Fruit fly (Drosophila melanogaster) Kc167 (cell line): Measurements from ENCODE around the gene Dph1.

ENCODE experiments used
- Myc ChIP-seq: fragments of >200 bp; optimal IDR thresholded peaks from 2 replicates; lab custom pipeline; 2017; ENCODE audit warnings: missing external identifiers
- Sin3A ChIP-seq: fragments of >200 bp; optimal IDR thresholded peaks from 2 replicates; lab custom pipeline; 2018; ENCODE audit warnings: missing external identifiers
- h ChIP-seq: fragments of >200 bp; optimal IDR thresholded peaks from 3 replicates; lab custom pipeline; 2018; ENCODE audit warnings: missing external identifiers
- insv ChIP-seq: fragments of >200 bp; optimal IDR thresholded peaks from 3 replicates; lab custom pipeline; 2018; ENCODE audit warnings: missing external identifiers
- psq ChIP-seq: fragments of >200 bp; optimal IDR thresholded peaks from 2 replicates; lab custom pipeline; 2017; ENCODE audit warnings: missing external identifiers
- ttk ChIP-seq: sonication (Bioruptor generic); optimal IDR thresholded peaks from 2 replicates; lab custom pipeline; 2017; ENCODE audit warnings: missing external identifiers

Gene Dph1

dm6 chr3L:11689832-11690602 is 6.7 kb downstream of the Dph1 start:
- TF ChIP-seq h (lab: Kevin White, UChicago) (no peak), Myc (no peak), insv (lab: Kevin White, UChicago) (no peak), psq (lab: Kevin White, UChicago) (no peak), Sin3A (no peak), ttk (lab: Kevin White, UChicago) (no peak)

dm6 chr3L:11685876-11686275 is 10.9 kb downstream of the Dph1 start:
- no peak for TF ChIP-seq psq (lab: Kevin White, UChicago)
- no peak for TF ChIP-seq ttk (lab: Kevin White, UChicago)
- no peak for TF ChIP-seq insv (lab: Kevin White, UChicago)
- TF ChIP-seq Sin3A: no peak
- TF ChIP-seq Myc: no peak
- no peak for TF ChIP-seq h (lab: Kevin White, UChicago)

- TF ChIP-seq Sin3A: no peak
- no peak for TF ChIP-seq insv (lab: Kevin White, UChicago)
- TF ChIP-seq ttk (lab: Kevin White, UChicago): no peak
- TF ChIP-seq Myc: no peak
- no peak for TF ChIP-seq psq (lab: Kevin White, UChicago)
- TF ChIP-seq h (lab: Kevin White, UChicago): no peak
These were observed 12.3 kb downstream of the Dph1 start for dm6 chr3L:11684522-11684851.

- TF ChIP-seq Myc: no peak
- TF ChIP-seq insv (lab: Kevin White, UChicago): no peak
- no peak for TF ChIP-seq psq (lab: Kevin White, UChicago)
- TF ChIP-seq h (lab: Kevin White, UChicago): no peak
- no peak for TF ChIP-seq Sin3A
- no peak for TF ChIP-seq ttk (lab: Kevin White, UChicago)
These were observed 12.8 kb downstream of the Dph1 start, which contains the start of gene Sugb for dm6 chr3L:11683819-11684521. Sugb (plus strand) TSS chr3L:11683980.

dm6 chr3L:11681794-11682193 is 15.0 kb downstream of the Dph1 start, which contains the start of gene TfIIEalpha:
TfIIEalpha (plus strand) TSS chr3L:11682038.
- TF ChIP-seq h (lab: Kevin White, UChicago) (no peak), Myc (no peak), insv (lab: Kevin White, UChicago) (no peak), psq (lab: Kevin White, UChicago) (no peak), Sin3A (no peak), ttk (lab: Kevin White, UChicago) (no peak)

- TF ChIP-seq Myc (no peak), insv (lab: Kevin White, UChicago) (no peak), ttk (lab: Kevin White, UChicago) (no peak), Sin3A (no peak), h (lab: Kevin White, UChicago) (no peak), psq (lab: Kevin White, UChicago) (no peak)
These were observed 16.5 kb downstream of the Dph1 start, which contains the start of gene CG32085 for dm6 chr3L:11680298-11680697. CG32085 (minus strand) TSS chr3L:11680344.

- TF ChIP-seq Myc (no peak), Sin3A (no peak), ttk (lab: Kevin White, UChicago) (no peak), psq (lab: Kevin White, UChicago) (no peak), insv (lab: Kevin White, UChicago) (no peak), h (lab: Kevin White, UChicago) (no peak)
These were observed 18.4 kb downstream of the Dph1 start for dm6 chr3L:11678313-11678817.

- TF ChIP-seq Sin3A (no peak), ttk (lab: Kevin White, UChicago) (no peak), psq (lab: Kevin White, UChicago) (no peak), Myc (no peak)
These were observed 40.6 kb downstream of the Dph1 start for dm6 chr3L:11656189-11656588.

dm6 chr3L:11648410-11648809 is 48.4 kb downstream of the Dph1 start, which contains the start of the genes RIOK1 and Polr3H:
RIOK1 (minus strand) TSS chr3L:11648474.
Polr3H (plus strand) TSS chr3L:11648756.
- TF ChIP-seq psq (lab: Kevin White, UChicago) (no peak), ttk (lab: Kevin White, UChicago) (no peak), h (lab: Kevin White, UChicago) (no peak), insv (lab: Kevin White, UChicago) (no peak), Myc (no peak), Sin3A (no peak)

dm6 chr3L:11645933-11646332 is 50.8 kb downstream of the Dph1 start, which contains the start of gene CG6071:
CG6071 (minus strand) TSS chr3L:11646033.
- TF ChIP-seq ttk (lab: Kevin White, UChicago) (no peak), psq (lab: Kevin White, UChicago) (no peak), insv (lab: Kevin White, UChicago) (no peak), Sin3A (no peak), h (lab: Kevin White, UChicago) (no peak), Myc (no peak)
